Worm (Caenorhabditis elegans) whole organism, late embryonic: ENCODE results near the gene F46C5.9.
A peak's percentile ranks its signal among the peaks of the same experiment; 100 is the strongest.

ENCODE experiments used
- C08G9.2 ChIP-seq: sonication (generic microtip); optimal IDR thresholded peaks from 2 replicates; lab custom pipeline; 2016; ENCODE audit warnings: mild to moderate bottlenecking, missing genetic modification characterization, moderate library complexity, missing compliant biosample characterization
- K02D7.2 ChIP-seq: sonication (generic microtip); optimal IDR thresholded peaks from 2 replicates; lab custom pipeline; 2017; ENCODE audit warnings: mild to moderate bottlenecking, missing genetic modification characterization, missing compliant biosample characterization
- K09A11.1 ChIP-seq: sonication (generic microtip); optimal IDR thresholded peaks from 2 replicates; lab custom pipeline; 2017; ENCODE audit warnings: antibody characterized with exemption, mild to moderate bottlenecking, missing genetic modification characterization, missing compliant biosample characterization; ENCODE audit not compliant: insufficient read depth
- T23F11.4 ChIP-seq: fragments of 200-800 bp; sonication (Bioruptor generic); optimal IDR thresholded peaks from 2 replicates; lab custom pipeline; 2018; ENCODE audit warnings: mild to moderate bottlenecking, missing genetic modification characterization, missing compliant biosample characterization
- Y22D7AL.16 ChIP-seq: sonication (generic microtip); optimal IDR thresholded peaks from 2 replicates; lab custom pipeline; 2016; ENCODE audit warnings: missing genetic modification characterization, missing compliant biosample characterization
- ceh-14 ChIP-seq: sonication (generic microtip); optimal IDR thresholded peaks from 2 replicates; lab custom pipeline; 2016; ENCODE audit warnings: missing genotype, missing genetic modification characterization, missing compliant biosample characterization
- ceh-18 ChIP-seq: sonication (generic microtip); optimal IDR thresholded peaks from 2 replicates; lab custom pipeline; 2016; ENCODE audit warnings: missing genetic modification characterization, missing compliant biosample characterization
- ceh-19 ChIP-seq: fragments of 200-800 bp; sonication (Bioruptor generic); optimal IDR thresholded peaks from 2 replicates; lab custom pipeline; 2018; ENCODE audit warnings: mild to moderate bottlenecking, missing genetic modification characterization, missing compliant biosample characterization
- ceh-2 ChIP-seq: sonication (generic microtip); optimal IDR thresholded peaks from 2 replicates; lab custom pipeline; 2016; ENCODE audit warnings: missing genotype, missing genetic modification characterization, missing compliant biosample characterization
- ceh-22 ChIP-seq: sonication (generic microtip); optimal IDR thresholded peaks from 2 replicates; lab custom pipeline; 2017; ENCODE audit warnings: missing biosample characterization, missing genetic modification characterization
- ceh-30 ChIP-seq: fragments of 150-350 bp; optimal IDR thresholded peaks from 2 replicates; lab custom pipeline; 2014; ENCODE audit warnings: missing biosample characterization, missing genetic modification characterization
- ceh-34 ChIP-seq: sonication (generic microtip); optimal IDR thresholded peaks from 2 replicates; lab custom pipeline; 2016; ENCODE audit warnings: mild to moderate bottlenecking, missing genetic modification characterization, missing compliant biosample characterization
- ceh-45 ChIP-seq: fragments of 200-800 bp; sonication (Bioruptor generic); IDR thresholded peaks from 2 replicates; pipeline ENCODE4 v1.3.6; 2022; ENCODE audit warnings: missing genetic modification reagents, missing genetic modification characterization, missing compliant biosample characterization
- ceh-48 ChIP-seq: sonication (generic microtip); optimal IDR thresholded peaks from 2 replicates; lab custom pipeline; 2016; ENCODE audit warnings: missing genetic modification characterization, inconsistent platforms, missing compliant biosample characterization
- ceh-6 ChIP-seq: fragments of 200-800 bp; sonication (Bioruptor generic); optimal IDR thresholded peaks from 2 replicates; lab custom pipeline; 2018; ENCODE audit warnings: mild to moderate bottlenecking, missing genetic modification characterization, missing compliant biosample characterization
- che-1 ChIP-seq: sonication (generic microtip); optimal IDR thresholded peaks from 2 replicates; lab custom pipeline; 2016; ENCODE audit warnings: mild to moderate bottlenecking, missing genetic modification characterization, missing compliant biosample characterization
- dve-1 ChIP-seq: sonication (generic microtip); optimal IDR thresholded peaks from 2 replicates; lab custom pipeline; 2017; ENCODE audit warnings: antibody characterized with exemption, mild to moderate bottlenecking, missing genetic modification characterization, missing compliant biosample characterization
- elt-2 ChIP-seq: sonication (generic microtip); optimal IDR thresholded peaks from 2 replicates; lab custom pipeline; 2016; ENCODE audit warnings: missing genetic modification reagents, missing genetic modification characterization, missing compliant biosample characterization
- ets-4 ChIP-seq: sonication (generic microtip); optimal IDR thresholded peaks from 2 replicates; lab custom pipeline; 2016; ENCODE audit warnings: missing genetic modification characterization, missing compliant biosample characterization
- hlh-8 ChIP-seq: sonication (generic microtip); optimal IDR thresholded peaks from 2 replicates; lab custom pipeline; 2016; ENCODE audit warnings: missing genotype, missing genetic modification characterization, missing compliant biosample characterization
- lim-6 ChIP-seq: sonication (generic microtip); optimal IDR thresholded peaks from 2 replicates; lab custom pipeline; 2016; ENCODE audit warnings: missing genetic modification characterization, missing compliant biosample characterization
- madf-2 ChIP-seq: sonication (generic microtip); optimal IDR thresholded peaks from 2 replicates; lab custom pipeline; 2017; ENCODE audit warnings: missing genetic modification characterization, missing compliant biosample characterization
- nfya-1 ChIP-seq: sonication (generic microtip); optimal IDR thresholded peaks from 2 replicates; lab custom pipeline; 2017; ENCODE audit warnings: missing genetic modification characterization, mild to moderate bottlenecking, missing compliant biosample characterization, antibody characterized with exemption, moderate library complexity
- npax-4 ChIP-seq: sonication (generic microtip); optimal IDR thresholded peaks from 2 replicates; lab custom pipeline; 2016; ENCODE audit warnings: missing genetic modification characterization, missing compliant biosample characterization
- pat-9 ChIP-seq: fragments of 200-800 bp; sonication (Bioruptor generic); optimal IDR thresholded peaks from 2 replicates; lab custom pipeline; 2018; ENCODE audit warnings: mild to moderate bottlenecking, missing genetic modification characterization, moderate library complexity, missing compliant biosample characterization
- rnt-1 ChIP-seq: sonication (generic microtip); optimal IDR thresholded peaks from 2 replicates; lab custom pipeline; 2016; ENCODE audit warnings: missing genetic modification characterization, missing compliant biosample characterization
- syd-9 ChIP-seq: sonication (generic microtip); optimal IDR thresholded peaks from 2 replicates; lab custom pipeline; 2016; ENCODE audit warnings: mild to moderate bottlenecking, missing genetic modification characterization, moderate library complexity, missing compliant biosample characterization
- tbx-7 ChIP-seq: sonication (generic microtip); optimal IDR thresholded peaks from 2 replicates; lab custom pipeline; 2016; ENCODE audit warnings: missing genotype, missing genetic modification characterization, missing compliant biosample characterization
- ttx-3 ChIP-seq: sonication (generic microtip); optimal IDR thresholded peaks from 2 replicates; lab custom pipeline; 2016; ENCODE audit warnings: missing genetic modification reagents, missing genetic modification characterization, missing compliant biosample characterization
- unc-42 ChIP-seq: sonication (generic microtip); optimal IDR thresholded peaks from 2 replicates; lab custom pipeline; 2016; ENCODE audit warnings: missing genotype, missing genetic modification characterization, missing compliant biosample characterization
- unc-55 ChIP-seq: sonication (generic microtip); optimal IDR thresholded peaks from 2 replicates; lab custom pipeline; 2017; ENCODE audit warnings: missing biosample characterization, missing genetic modification reagents, missing genetic modification characterization

The F46C5.9 gene

DNA sequence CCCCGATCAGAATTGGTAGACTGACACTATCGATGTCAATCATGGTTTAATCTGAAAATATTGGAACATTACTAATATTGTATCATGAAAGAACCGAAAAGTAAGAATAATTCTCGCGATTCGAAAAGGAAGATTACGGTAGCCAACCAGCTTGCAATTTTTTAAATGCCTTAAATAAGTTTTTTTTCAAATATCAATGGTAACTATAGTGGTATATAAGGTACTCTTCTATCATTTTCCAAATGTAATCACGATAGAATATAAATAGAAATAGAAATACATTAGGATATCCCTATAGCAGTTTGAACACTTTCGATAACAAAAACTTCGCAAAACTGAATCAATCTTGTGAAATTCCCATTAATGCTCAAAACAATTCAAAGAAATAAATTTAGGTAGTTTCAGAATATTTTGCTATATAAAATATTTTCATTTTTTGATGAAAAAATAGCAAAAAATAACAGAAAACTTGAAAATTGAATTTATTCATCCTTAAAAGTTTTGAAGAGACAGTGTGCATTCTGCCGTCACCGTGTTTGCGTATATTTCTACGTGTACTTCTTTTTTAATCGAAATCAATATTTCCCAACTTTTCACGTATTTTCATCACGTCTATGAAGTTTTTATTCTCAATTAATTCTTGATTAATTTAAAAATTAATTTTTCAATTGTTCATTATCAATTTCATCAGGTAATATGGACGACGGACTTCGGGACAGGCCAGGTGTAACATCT, at the start of gene F46C5.9, which contains the start of gene rer-1:
TSS of gene F46C5.9 (minus strand) at position 51 of the 735 bp plus-strand sequence.
TSS of gene rer-1 (plus strand) at position 692 of the 735 bp plus-strand sequence.
- TF ChIP-seq npax-4 (tag; lab: Kevin White, UChicago): no peak
- TF ChIP-seq ceh-14 (tag; lab: Kevin White, UChicago): peak; percentile 37
- peak; percentile 17 for TF ChIP-seq unc-42 (tag; lab: Kevin White, UChicago)

ce11 chrII:8859596-8859995, 49.1 kb upstream of the F46C5.9 start, which contains the start of gene snb-6:
Gene snb-6 (minus strand): TSS chrII:8859696.
- TF ChIP-seq dve-1 (tag; lab: Kevin White, UChicago) (no peak), ceh-48 (tag; lab: Kevin White, UChicago) (no peak), elt-2 (tag; lab: Kevin White, UChicago) (no peak), C08G9.2 (tag; lab: Kevin White, UChicago) (no peak), ceh-34 (no peak), unc-42 (tag; lab: Kevin White, UChicago) (no peak)

DNA sequence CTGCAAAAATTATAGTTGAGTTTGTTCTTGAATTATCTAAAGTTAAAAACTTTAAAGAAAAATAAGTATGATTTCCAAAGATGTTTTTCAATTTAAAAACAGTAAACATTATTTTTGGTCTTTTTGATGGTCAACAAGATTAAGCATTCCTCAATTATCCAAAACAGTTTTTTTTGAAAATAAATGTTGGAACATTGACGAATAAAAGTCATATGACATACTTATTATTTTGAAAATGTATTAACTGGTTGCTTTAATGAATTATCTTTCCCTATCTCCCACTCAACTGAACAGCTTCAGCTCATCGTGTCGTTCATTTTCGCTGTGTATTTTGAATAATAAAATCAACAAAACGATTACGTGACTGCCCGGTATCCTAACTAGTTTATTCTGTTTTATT, 46.5 kb upstream of the F46C5.9 start:
- TF ChIP-seq ttx-3 (tag; lab: Kevin White, UChicago): no peak
- TF ChIP-seq, all 69 proteins: peak for 0

DNA sequence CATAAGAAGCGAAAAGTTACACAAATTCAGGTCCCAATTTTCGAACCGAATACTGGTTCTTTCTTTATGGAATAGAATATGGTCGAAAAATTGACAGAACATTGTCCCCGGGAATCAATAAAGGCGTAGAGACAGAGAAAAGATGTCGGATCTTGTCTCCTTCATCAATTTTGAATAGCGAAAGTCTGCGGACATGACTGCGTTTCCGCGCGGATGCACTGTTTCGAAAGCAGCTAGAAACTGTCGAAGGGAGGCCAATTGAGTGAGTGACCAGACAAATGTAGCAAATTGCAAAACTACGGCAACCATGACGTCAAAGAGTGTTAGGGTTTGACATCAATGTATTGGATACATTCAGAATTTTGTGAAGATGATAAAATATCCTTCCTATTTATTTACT, 46.0 kb upstream of the F46C5.9 start:
- no peak for TF ChIP-seq ceh-30 (tag; lab: Kevin White, UChicago)
- TF ChIP-seq che-1 (tag; lab: Kevin White, UChicago): no peak
- no peak for TF ChIP-seq ceh-18 (tag; lab: Kevin White, UChicago)
- TF ChIP-seq madf-2 (tag; lab: Kevin White, UChicago): no peak
- no peak for TF ChIP-seq ceh-22 (tag; lab: Kevin White, UChicago)
- no peak for TF ChIP-seq K02D7.2
- no peak for TF ChIP-seq ceh-34
- no peak for TF ChIP-seq ets-4
- no peak for TF ChIP-seq ceh-45 (GFP tag; lab: Robert Waterston, UW)
- TF ChIP-seq ceh-6 (GFP tag; lab: Kevin White, UChicago): no peak
- TF ChIP-seq hlh-8 (tag; lab: Kevin White, UChicago): no peak
- no peak for TF ChIP-seq lim-6 (tag; lab: Kevin White, UChicago)
- TF ChIP-seq tbx-7 (tag; lab: Kevin White, UChicago): no peak
- TF ChIP-seq rnt-1 (tag; lab: Kevin White, UChicago): no peak
- TF ChIP-seq unc-42 (tag; lab: Kevin White, UChicago): no peak
- no peak for TF ChIP-seq syd-9 (tag; lab: Kevin White, UChicago)
- no peak for TF ChIP-seq ceh-19
- no peak for TF ChIP-seq ceh-14 (tag; lab: Kevin White, UChicago)

DNA sequence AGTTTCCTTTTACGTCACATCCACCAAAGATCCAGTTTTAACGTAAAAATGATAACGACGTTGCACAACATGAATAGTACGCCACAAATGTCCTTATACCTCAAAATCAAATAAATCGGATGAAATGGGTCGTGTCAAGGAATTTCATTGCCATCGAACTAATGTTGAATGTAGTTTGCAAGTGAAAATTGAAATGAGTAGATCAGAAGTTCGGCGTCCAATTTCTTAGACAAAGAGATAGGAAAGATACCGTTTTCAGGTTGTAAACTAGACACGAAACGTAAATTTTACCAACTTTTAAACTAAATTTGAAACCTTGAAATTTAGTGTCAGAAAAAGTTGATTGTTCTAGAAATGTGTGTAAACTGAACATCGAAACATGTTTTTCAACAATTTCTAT, 44.3 kb upstream of the F46C5.9 start:
- TF ChIP-seq ceh-2 (tag; lab: Kevin White, UChicago): no peak
- no peak for TF ChIP-seq T23F11.4 (GFP tag; lab: Kevin White, UChicago)
- TF ChIP-seq pat-9 (tag; lab: Kevin White, UChicago): no peak
- TF ChIP-seq unc-55 (GFP tag; lab: Kevin White, UChicago): no peak
- TF ChIP-seq ceh-30 (tag; lab: Kevin White, UChicago): no peak
- no peak for TF ChIP-seq Y22D7AL.16

DNA sequence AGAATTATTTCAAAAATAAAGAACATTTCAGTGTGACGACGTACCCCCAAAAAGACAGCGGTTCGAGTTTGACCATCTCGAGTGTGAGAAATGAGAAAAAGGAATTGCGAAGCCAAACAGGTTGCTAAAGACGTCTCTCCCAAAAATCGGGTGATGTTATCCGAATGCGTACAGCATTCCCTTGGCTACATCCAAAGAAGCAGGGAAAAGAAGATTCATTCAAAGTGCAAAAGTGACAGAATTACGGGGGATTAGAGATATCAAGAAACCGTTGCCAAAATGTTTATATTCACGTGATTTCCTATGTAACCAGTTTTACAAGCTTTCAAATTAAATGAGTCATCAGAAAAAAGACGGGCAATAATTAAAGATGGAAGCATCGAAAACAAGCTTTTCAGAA, 43.4 kb upstream of the F46C5.9 start:
- TF ChIP-seq K09A11.1 (tag; lab: Kevin White, UChicago): no peak
- no peak for TF ChIP-seq npax-4 (tag; lab: Kevin White, UChicago)
- TF ChIP-seq nfya-1 (tag; lab: Kevin White, UChicago): no peak
- TF ChIP-seq, all 69 proteins: peak for 0
